Worm (Caenorhabditis elegans) whole organism, L4/young adult: Measurements from ENCODE around the gene gly-7.

Experiments
- W03F9.2 ChIP-seq: fragments of 150-350 bp; optimal IDR thresholded peaks from 2 replicates; lab custom pipeline; 2014; ENCODE audit warnings: missing biosample characterization, missing genetic modification characterization
- dao-5 ChIP-seq: sonication (generic microtip); optimal IDR thresholded peaks from 2 replicates; lab custom pipeline; 2016; ENCODE audit warnings: missing genotype, missing genetic modification characterization, moderate library complexity, missing compliant biosample characterization
- him-1 ChIP-seq: sonication (generic microtip); optimal IDR thresholded peaks from 2 replicates; lab custom pipeline; 2016; ENCODE audit warnings: missing genotype, missing genetic modification reagents, missing genetic modification characterization, missing compliant biosample characterization

- TF ChIP-seq him-1 (tag; lab: Kevin White, UChicago) (no peak), W03F9.2 (tag; lab: Kevin White, UChicago) (no peak), dao-5 (tag; lab: Kevin White, UChicago) (no peak)
These were observed 41.8 kb upstream of the gly-7 start for ce11 chrV:1862954-1863353.
